Worm (Caenorhabditis elegans) whole organism, L4 larva: ENCODE results near the gene ttr-52.

ENCODE experiments used
- F10B5.3 ChIP-seq: sonication (generic microtip); optimal IDR thresholded peaks from 2 replicates; lab custom pipeline; 2016; ENCODE audit warnings: mild to moderate bottlenecking, missing genetic modification characterization, missing compliant biosample characterization
- F44E2.7 ChIP-seq: fragments of 200-800 bp; sonication (Bioruptor generic); IDR thresholded peaks from 2 replicates; pipeline ENCODE4 v2.1.2; 2022; ENCODE audit warnings: missing genetic modification characterization, missing compliant biosample characterization
- F49E8.2 ChIP-seq: sonication (generic microtip); optimal IDR thresholded peaks from 2 replicates; lab custom pipeline; 2016; ENCODE audit warnings: missing compliant biosample characterization, mild to moderate bottlenecking, missing genetic modification characterization, borderline replicate concordance
- T20F7.1 ChIP-seq: fragments of 200-800 bp; sonication (Bioruptor generic); optimal IDR thresholded peaks from 2 replicates; lab custom pipeline; 2018; ENCODE audit warnings: mild to moderate bottlenecking, missing genetic modification characterization, missing compliant biosample characterization
- T26A8.4 ChIP-seq: fragments of 200-800 bp; sonication (Bioruptor generic); IDR thresholded peaks from 2 replicates; pipeline ENCODE4 v1.3.6; 2022; ENCODE audit warnings: missing genetic modification characterization, missing compliant biosample characterization
- Y105C5A.15 ChIP-seq: fragments of 200-800 bp; sonication (Bioruptor generic); IDR thresholded peaks from 2 replicates; pipeline ENCODE4 v1.3.6; 2022; ENCODE audit warnings: missing genetic modification characterization, missing compliant biosample characterization
- Y48G9A.11 ChIP-seq: fragments of 200-800 bp; sonication (Bioruptor generic); IDR thresholded peaks from 2 replicates; pipeline ENCODE4 v1.3.6; 2022; ENCODE audit warnings: missing genetic modification reagents, missing genetic modification characterization, missing compliant biosample characterization
- ceh-20 ChIP-seq: fragments of 200-800 bp; sonication (Bioruptor generic); IDR thresholded peaks from 2 replicates; pipeline ENCODE4 v1.3.6; 2022; ENCODE audit warnings: missing genetic modification reagents, missing genetic modification characterization, missing compliant biosample characterization
- ceh-28 ChIP-seq: fragments of 150-350 bp; optimal IDR thresholded peaks from 2 replicates; lab custom pipeline; 2014; ENCODE audit warnings: missing biosample characterization, missing genetic modification reagents, missing genetic modification characterization
- ces-1 ChIP-seq: fragments of 150-350 bp; sonication (generic microtip); optimal IDR thresholded peaks from 4 replicates; lab custom pipeline; 2014; ENCODE audit warnings: missing biosample characterization, missing genetic modification reagents, missing genetic modification characterization
- cey-2 ChIP-seq: sonication (generic microtip); optimal IDR thresholded peaks from 3 replicates; lab custom pipeline; 2017; ENCODE audit warnings: missing genetic modification characterization, mild to moderate bottlenecking, missing compliant biosample characterization, antibody characterized with exemption, borderline replicate concordance; ENCODE audit not compliant: insufficient read depth
- ctbp-1 ChIP-seq: fragments of 200-800 bp; sonication (Bioruptor generic); IDR thresholded peaks from 2 replicates; pipeline ENCODE4 v1.3.6; 2022; ENCODE audit warnings: missing genetic modification reagents, missing genetic modification characterization, missing compliant biosample characterization
- daf-16 ChIP-seq, 3 experiments: sonication (generic microtip); optimal IDR thresholded peaks; 2 replicates each; lab custom pipeline; 2016 to 2017; ENCODE audit warnings: missing genetic modification characterization in 3 of 3, missing genetic modification reagents in 3 of 3, mild to moderate bottlenecking in 2 of 3, missing compliant biosample characterization in 2 of 3, missing biosample characterization in 1 of 3, moderate library complexity in 1 of 3
- daf-19 ChIP-seq: fragments of 200-800 bp; sonication (Bioruptor generic); conservative IDR thresholded peaks from 2 replicates; pipeline ENCODE4 v1.3.6; 2022; ENCODE audit warnings: missing genetic modification characterization, missing compliant biosample characterization
- dmd-6 ChIP-seq: fragments of 200-800 bp; sonication (Bioruptor generic); IDR thresholded peaks from 2 replicates; pipeline ENCODE4 v1.3.6; 2022; ENCODE audit warnings: missing genetic modification reagents, missing genetic modification characterization, missing compliant biosample characterization
- dmd-9 ChIP-seq: fragments of 200-800 bp; sonication (Bioruptor generic); IDR thresholded peaks from 2 replicates; pipeline ENCODE4 v1.3.6; 2022; ENCODE audit warnings: missing genetic modification reagents, missing genetic modification characterization, missing compliant biosample characterization
- dve-1 ChIP-seq: sonication (generic microtip); optimal IDR thresholded peaks from 2 replicates; lab custom pipeline; 2017; ENCODE audit warnings: antibody characterized with exemption, mild to moderate bottlenecking, missing genetic modification characterization, missing compliant biosample characterization; ENCODE audit not compliant: insufficient read depth
- egl-43 ChIP-seq: fragments of 200-800 bp; sonication (Bioruptor generic); IDR thresholded peaks from 2 replicates; pipeline ENCODE4 v1.3.6; 2022; ENCODE audit warnings: missing genetic modification reagents, missing genetic modification characterization, missing compliant biosample characterization
- fos-1 ChIP-seq: fragments of 150-350 bp; optimal IDR thresholded peaks from 2 replicates; lab custom pipeline; 2014; ENCODE audit warnings: missing biosample characterization, missing genetic modification characterization
- gei-8 ChIP-seq: fragments of 200-800 bp; sonication (Bioruptor generic); optimal IDR thresholded peaks from 2 replicates; lab custom pipeline; 2018; ENCODE audit warnings: mild to moderate bottlenecking, missing genetic modification characterization, missing compliant biosample characterization
- hlh-11 ChIP-seq: fragments of 200-800 bp; sonication (Bioruptor generic); optimal IDR thresholded peaks from 2 replicates; lab custom pipeline; 2018; ENCODE audit warnings: mild to moderate bottlenecking, missing genetic modification characterization, missing compliant biosample characterization
- hmg-1.1 ChIP-seq: fragments of 200-800 bp; sonication (Bioruptor generic); IDR thresholded peaks from 2 replicates; pipeline ENCODE4 v1.3.6; 2022; ENCODE audit warnings: missing genetic modification reagents, missing genetic modification characterization, missing compliant biosample characterization
- lim-7 ChIP-seq: fragments of 200-800 bp; sonication (Bioruptor generic); IDR thresholded peaks from 2 replicates; pipeline ENCODE4 v1.3.6; 2022; ENCODE audit warnings: missing genetic modification characterization, missing compliant biosample characterization
- lin-13 ChIP-seq: fragments of 150-350 bp; optimal IDR thresholded peaks from 2 replicates; lab custom pipeline; 2014; ENCODE audit warnings: missing biosample characterization, missing genetic modification reagents, missing genetic modification characterization
- lin-38 ChIP-seq: fragments of 200-800 bp; sonication (Bioruptor generic); IDR thresholded peaks from 2 replicates; pipeline ENCODE4 v1.3.6; 2022; ENCODE audit warnings: missing genetic modification reagents, missing genetic modification characterization, missing compliant biosample characterization
- lir-3 ChIP-seq: sonication (generic microtip); optimal IDR thresholded peaks from 2 replicates; lab custom pipeline; 2016; ENCODE audit warnings: mild to moderate bottlenecking, missing genetic modification characterization, missing compliant biosample characterization
- lsy-2 ChIP-seq, 2 experiments: fragments of 150-350 bp in 1 of 2; sonication (generic microtip) in 1 of 2; optimal IDR thresholded peaks; 2 replicates each; lab custom pipeline; 2014 to 2017; ENCODE audit warnings: missing biosample characterization in 2 of 2, missing genetic modification characterization in 2 of 2
- madf-5 ChIP-seq, 2 experiments: fragments of 200-800 bp; sonication (Bioruptor generic); IDR thresholded peaks; 2 replicates each; pipeline ENCODE4 v1.3.6; 2022; ENCODE audit warnings: missing compliant biosample characterization in 2 of 2, missing genetic modification characterization in 2 of 2
- mep-1 ChIP-seq: fragments of 150-350 bp; sonication (generic microtip); optimal IDR thresholded peaks from 3 replicates; lab custom pipeline; 2014; ENCODE audit warnings: missing biosample characterization, missing genetic modification characterization
- mxl-2 ChIP-seq: fragments of 200-800 bp; sonication (Bioruptor generic); conservative IDR thresholded peaks from 2 replicates; pipeline ENCODE4 v1.3.6; 2022; ENCODE audit warnings: missing genetic modification reagents, missing genetic modification characterization, missing compliant biosample characterization
- mxl-3 ChIP-seq: fragments of 200-800 bp; sonication (Bioruptor generic); optimal IDR thresholded peaks from 2 replicates; lab custom pipeline; 2018; ENCODE audit warnings: mild to moderate bottlenecking, missing genetic modification characterization, missing compliant biosample characterization
- nhr-41 ChIP-seq: fragments of 200-800 bp; sonication (Bioruptor generic); IDR thresholded peaks from 2 replicates; pipeline ENCODE4 v1.3.6; 2022; ENCODE audit warnings: missing genetic modification reagents, missing genetic modification characterization, missing compliant biosample characterization
- nhr-77 ChIP-seq: fragments of 150-350 bp; optimal IDR thresholded peaks from 2 replicates; lab custom pipeline; 2014; ENCODE audit warnings: missing biosample characterization, missing genetic modification characterization
- pqm-1 ChIP-seq: sonication (generic microtip); optimal IDR thresholded peaks from 2 replicates; lab custom pipeline; 2017; ENCODE audit warnings: missing biosample characterization, missing genetic modification characterization
- saeg-2 ChIP-seq: fragments of 200-800 bp; sonication (Bioruptor generic); IDR thresholded peaks from 2 replicates; pipeline ENCODE4 v1.3.6; 2022; ENCODE audit warnings: missing genetic modification reagents, missing genetic modification characterization, missing compliant biosample characterization
- snpc-1.2 ChIP-seq: fragments of 200-800 bp; sonication (Bioruptor generic); IDR thresholded peaks from 2 replicates; pipeline ENCODE4 v1.3.6; 2022; ENCODE audit warnings: missing genetic modification reagents, missing genetic modification characterization, missing compliant biosample characterization
- snpc-4 ChIP-seq: fragments of 150-350 bp; optimal IDR thresholded peaks from 2 replicates; lab custom pipeline; 2014; ENCODE audit warnings: missing biosample characterization, missing genetic modification characterization
- spr-1 ChIP-seq: sonication (generic microtip); optimal IDR thresholded peaks from 2 replicates; lab custom pipeline; 2016; ENCODE audit warnings: mild to moderate bottlenecking, missing genetic modification characterization, missing compliant biosample characterization
- tag-97 ChIP-seq: fragments of 200-800 bp; sonication (Bioruptor generic); IDR thresholded peaks from 2 replicates; pipeline ENCODE4 v1.3.6; 2022; ENCODE audit warnings: missing genetic modification characterization, missing compliant biosample characterization
- vab-7 ChIP-seq: fragments of 200-800 bp; sonication (Bioruptor generic); IDR thresholded peaks from 2 replicates; pipeline ENCODE4 v1.3.6; 2022; ENCODE audit warnings: missing genetic modification reagents, missing genetic modification characterization, missing compliant biosample characterization
- zip-11 ChIP-seq: fragments of 200-800 bp; sonication (Bioruptor generic); IDR thresholded peaks from 2 replicates; pipeline ENCODE4 v1.3.6; 2022; ENCODE audit warnings: missing genetic modification characterization, missing compliant biosample characterization
- ztf-7 ChIP-seq: fragments of 150-350 bp; optimal IDR thresholded peaks from 2 replicates; lab custom pipeline; 2014; ENCODE audit warnings: missing biosample characterization, missing genetic modification characterization

Gene ttr-52

ce11 chrIII:13359847-13360246 lies 44.7 kb upstream of the ttr-52 start (continued):
- TF ChIP-seq dve-1 (tag; lab: Kevin White, UChicago) (peak; percentile 54), pqm-1 (tag; lab: Kevin White, UChicago) (no peak), vab-7 (no peak), ceh-28 (tag; lab: Kevin White, UChicago) (no peak), saeg-2 (GFP tag; lab: Robert Waterston, UW) (no peak), tag-97 (GFP tag; lab: Robert Waterston, UW) (no peak), lin-13 (GFP tag; lab: Kevin White, UChicago) (no peak), nhr-41 (GFP tag; lab: Robert Waterston, UW) (no peak), mxl-3 (GFP tag; lab: Kevin White, UChicago) (peak; percentile 96), hlh-11 (no peak), zip-11 (GFP tag; lab: Robert Waterston, UW) (no peak), hmg-1.1 (GFP tag; lab: Robert Waterston, UW) (no peak; the same call in 1 of the 2 replicates)

- TF ChIP-seq ceh-20 (no peak), egl-43 (GFP tag; lab: Robert Waterston, UW) (no peak), ztf-7 (tag; lab: Kevin White, UChicago) (no peak), daf-16 (GFP tag; optimal IDR thresholded peaks at IDR 0.05; lab: Kevin White, UChicago) (no peak), daf-16 (tag; optimal IDR thresholded peaks at IDR 0.05; lab: Kevin White, UChicago) (no peak), Y105C5A.15 (GFP tag; lab: Robert Waterston, UW) (no peak), mxl-2 (GFP tag; lab: Robert Waterston, UW) (no peak), dmd-9 (GFP tag; lab: Robert Waterston, UW) (no peak), mep-1 (no peak), mxl-3 (GFP tag; lab: Kevin White, UChicago) (no peak), gei-8 (GFP tag; lab: Kevin White, UChicago) (no peak), snpc-4 (tag; lab: Kevin White, UChicago) (no peak), F10B5.3 (tag; lab: Kevin White, UChicago) (no peak), T26A8.4 (GFP tag; lab: Robert Waterston, UW) (no peak), madf-5 (GFP tag; IDR thresholded peaks at IDR 0.05; lab: Robert Waterston, UW) (no peak), fos-1 (no peak), T20F7.1 (GFP tag; lab: Kevin White, UChicago) (no peak), nhr-77 (tag; lab: Kevin White, UChicago) (no peak), cey-2 (tag; lab: Kevin White, UChicago) (no peak)
Observed at ce11 chrIII:13370980-13371379, 33.5 kb upstream of the ttr-52 start, which contains the start of gene T03F6.9. Gene T03F6.9 (minus strand): TSS chrIII:13371080.

- TF ChIP-seq F49E8.2 (tag; lab: Kevin White, UChicago) (no peak), ces-1 (GFP tag; lab: Kevin White, UChicago) (peak; percentile 55), snpc-1.2 (GFP tag; lab: Robert Waterston, UW) (no peak), nhr-77 (tag; lab: Kevin White, UChicago) (no peak), mep-1 (no peak), egl-43 (GFP tag; lab: Robert Waterston, UW) (no peak), lir-3 (no peak), ctbp-1 (peak; percentile 51; the same call in 1 of the 2 replicates), lim-7 (no peak), daf-19 (GFP tag; lab: Robert Waterston, UW) (no peak), F44E2.7 (GFP tag; lab: Robert Waterston, UW) (no peak), Y48G9A.11 (no peak), dmd-6 (GFP tag; lab: Robert Waterston, UW) (no peak), gei-8 (GFP tag; lab: Kevin White, UChicago) (no peak), spr-1 (no peak), lin-38 (GFP tag; lab: Robert Waterston, UW) (no peak), lsy-2 (tag; optimal IDR thresholded peaks at IDR 0.05; lab: Kevin White, UChicago) (peak in 1 of 2 experiments; percentile 5)
Observed at ce11 chrIII:13376304-13376760, 28.2 kb upstream of the ttr-52 start, which contains the start of gene lis-1. Gene lis-1 (minus strand): TSS chrIII:13376710.
